Worm (Caenorhabditis elegans) whole organism, L4 larva: Measurements from ENCODE around the gene F23H12.5.

Experiments
- Y75B8A.6 ChIP-seq: fragments of 200-800 bp; sonication (Bioruptor generic); IDR thresholded peaks from 2 replicates; pipeline ENCODE4 v1.3.6; 2022; ENCODE audit warnings: missing genetic modification reagents, missing genetic modification characterization, missing compliant biosample characterization
- ceh-82 ChIP-seq: sonication (generic microtip); optimal IDR thresholded peaks from 2 replicates; lab custom pipeline; 2017; ENCODE audit warnings: missing biosample characterization, missing genetic modification characterization
- dmd-8 ChIP-seq: fragments of 200-800 bp; sonication (Bioruptor generic); IDR thresholded peaks from 2 replicates; pipeline ENCODE4 v1.3.6; 2022; ENCODE audit warnings: missing genetic modification characterization, missing compliant biosample characterization
- dpl-1 ChIP-seq: fragments of 150-350 bp; optimal IDR thresholded peaks from 2 replicates; lab custom pipeline; 2014; ENCODE audit warnings: missing biosample characterization, missing genetic modification reagents, missing genetic modification characterization
- egl-27 ChIP-seq: sonication (generic microtip); optimal IDR thresholded peaks from 3 replicates; lab custom pipeline; 2017; ENCODE audit warnings: missing biosample characterization, missing genetic modification reagents, missing genetic modification characterization
- mep-1 ChIP-seq: fragments of 150-350 bp; sonication (generic microtip); optimal IDR thresholded peaks from 3 replicates; lab custom pipeline; 2014; ENCODE audit warnings: missing biosample characterization, missing genetic modification characterization
- tra-1 ChIP-seq: fragments of 200-800 bp; sonication (Bioruptor generic); IDR thresholded peaks from 2 replicates; pipeline ENCODE4 v1.3.6; 2022; ENCODE audit warnings: missing genetic modification reagents, missing genetic modification characterization, missing compliant biosample characterization
- unc-130 ChIP-seq: sonication (generic microtip); optimal IDR thresholded peaks from 2 replicates; lab custom pipeline; 2016; ENCODE audit warnings: missing genetic modification reagents, missing genetic modification characterization, missing compliant biosample characterization
- unc-39 ChIP-seq: sonication (generic microtip); optimal IDR thresholded peaks from 2 replicates; lab custom pipeline; 2017; ENCODE audit warnings: missing biosample characterization, missing genetic modification characterization
- unc-62 ChIP-seq, 3 experiments: fragments of 150-350 bp in 1 of 3; sonication (generic microtip); optimal IDR thresholded peaks in 2 of 3; peaks in 1 of 3; 1 replicate in 1 of 3; 2 replicates in 2 of 3; lab custom pipeline; 2014 to 2017; ENCODE audit warnings: missing biosample characterization in 3 of 3, missing genetic modification characterization in 3 of 3, missing genetic modification reagents in 3 of 3, missing genotype in 1 of 3

ce11 chrV:12349365-12349764 lies 9.1 kb upstream of the F23H12.5 start:
- no peak for TF ChIP-seq unc-130 (GFP tag; lab: Kevin White, UChicago)
- TF ChIP-seq egl-27 = no peak
- no peak for TF ChIP-seq Y75B8A.6 (GFP tag; lab: Robert Waterston, UW)
- no peak for TF ChIP-seq mep-1
- no peak for TF ChIP-seq ceh-82
- TF ChIP-seq dmd-8 = no peak
- TF ChIP-seq tra-1 (GFP tag; lab: Robert Waterston, UW) = no peak
- TF ChIP-seq unc-39 = no peak
- TF ChIP-seq dpl-1 (GFP tag; lab: Kevin White, UChicago) = no peak
- no peak for TF ChIP-seq unc-62 (GFP tag; optimal IDR thresholded peaks at IDR 0.05 in 1 of 2; lab: Kevin White, UChicago)
- no peak for TF ChIP-seq unc-62 (tag; optimal IDR thresholded peaks at IDR 0.05; lab: Kevin White, UChicago)
